Worm (Caenorhabditis elegans) whole organism, L3 larva: Measurements from ENCODE around the gene F13D12.10.

Experiments used
- R02D3.7 ChIP-seq: fragments of 150-350 bp; optimal IDR thresholded peaks from 2 replicates; lab custom pipeline; 2014; ENCODE audit warnings: missing biosample characterization, missing genetic modification characterization
- ZK546.5 ChIP-seq: sonication (generic microtip); optimal IDR thresholded peaks from 2 replicates; lab custom pipeline; 2017; ENCODE audit warnings: missing biosample characterization, missing genetic modification characterization
- aly-2 ChIP-seq: fragments of 150-350 bp; optimal IDR thresholded peaks from 2 replicates; lab custom pipeline; 2014; ENCODE audit warnings: missing biosample characterization, missing genetic modification characterization
- ama-1 ChIP-seq: fragments of 150-350 bp; optimal IDR thresholded peaks from 2 replicates; lab custom pipeline; 2018
- ceh-16 ChIP-seq: sonication (generic microtip); optimal IDR thresholded peaks from 2 replicates; lab custom pipeline; 2017; ENCODE audit warnings: missing biosample characterization, missing genetic modification characterization
- ceh-28 ChIP-seq: fragments of 150-350 bp; optimal IDR thresholded peaks from 2 replicates; lab custom pipeline; 2014; ENCODE audit warnings: missing biosample characterization, missing genetic modification reagents, missing genetic modification characterization
- ceh-82 ChIP-seq: fragments of 150-350 bp; optimal IDR thresholded peaks from 2 replicates; lab custom pipeline; 2014; ENCODE audit warnings: missing biosample characterization, missing genetic modification characterization
- ceh-9 ChIP-seq: sonication (generic microtip); optimal IDR thresholded peaks from 2 replicates; lab custom pipeline; 2018; ENCODE audit warnings: missing biosample characterization, missing genetic modification characterization
- daf-12 ChIP-seq: fragments of 150-350 bp; optimal IDR thresholded peaks from 2 replicates; lab custom pipeline; 2014; ENCODE audit warnings: missing biosample characterization, missing genetic modification reagents, missing genetic modification characterization
- egl-27 ChIP-seq: sonication (generic microtip); optimal IDR thresholded peaks from 4 replicates; lab custom pipeline; 2017; ENCODE audit warnings: missing biosample characterization, missing genetic modification reagents, missing genetic modification characterization
- egl-5 ChIP-seq: fragments of 150-350 bp; optimal IDR thresholded peaks from 2 replicates; lab custom pipeline; 2017; ENCODE audit warnings: missing biosample characterization, missing genetic modification reagents, missing genetic modification characterization, inconsistent platforms
- elt-1 ChIP-seq: fragments of 150-350 bp; optimal IDR thresholded peaks from 2 replicates; lab custom pipeline; 2014; ENCODE audit warnings: missing biosample characterization, missing genetic modification characterization
- elt-2 ChIP-seq: sonication (generic microtip); optimal IDR thresholded peaks from 2 replicates; lab custom pipeline; 2016; ENCODE audit warnings: missing genetic modification reagents, mild to moderate bottlenecking, missing genetic modification characterization, missing compliant biosample characterization
- elt-3 ChIP-seq, 3 experiments: fragments of 150-350 bp in 1 of 3; sonication (generic microtip) in 2 of 3; optimal IDR thresholded peaks; 2 replicates in 2 of 3; 4 replicates in 1 of 3; lab custom pipeline; 2014 to 2017; ENCODE audit warnings: missing biosample characterization in 3 of 3, missing genetic modification characterization in 3 of 3
- eor-1 ChIP-seq, 2 experiments: fragments of 150-350 bp; optimal IDR thresholded peaks; 2 replicates each; lab custom pipeline; 2014 to 2018; ENCODE audit warnings: missing biosample characterization in 2 of 2, missing genetic modification characterization in 2 of 2
- fkh-10 ChIP-seq: sonication (generic microtip); optimal IDR thresholded peaks from 2 replicates; lab custom pipeline; 2017; ENCODE audit warnings: missing biosample characterization, missing genetic modification reagents, missing genetic modification characterization
- fkh-2 ChIP-seq: fragments of 150-350 bp; optimal IDR thresholded peaks from 2 replicates; lab custom pipeline; 2014; ENCODE audit warnings: missing biosample characterization, missing genetic modification reagents, missing genetic modification characterization
- fos-1 ChIP-seq: fragments of 150-350 bp; optimal IDR thresholded peaks from 2 replicates; lab custom pipeline; 2014; ENCODE audit warnings: missing biosample characterization, missing genetic modification characterization
- hmg-11 ChIP-seq: sonication (generic microtip); optimal IDR thresholded peaks from 2 replicates; lab custom pipeline; 2016; ENCODE audit warnings: missing genetic modification characterization, missing compliant biosample characterization
- jun-1 ChIP-seq: fragments of 150-350 bp; optimal IDR thresholded peaks from 2 replicates; lab custom pipeline; 2014; ENCODE audit warnings: missing biosample characterization, missing genetic modification reagents, missing genetic modification characterization
- lin-15B ChIP-seq: fragments of 150-350 bp; optimal IDR thresholded peaks from 2 replicates; lab custom pipeline; 2014; ENCODE audit warnings: missing biosample characterization, missing genetic modification characterization
- lin-39 ChIP-seq: fragments of 150-350 bp; optimal IDR thresholded peaks from 2 replicates; lab custom pipeline; 2018; ENCODE audit warnings: missing biosample characterization, missing genetic modification reagents, missing genetic modification characterization
- lsy-12 ChIP-seq: sonication (generic microtip); optimal IDR thresholded peaks from 2 replicates; lab custom pipeline; 2016; ENCODE audit warnings: mild to moderate bottlenecking, missing genetic modification characterization, missing compliant biosample characterization
- mdl-1 ChIP-seq: fragments of 150-350 bp; optimal IDR thresholded peaks from 2 replicates; lab custom pipeline; 2014; ENCODE audit warnings: missing biosample characterization, missing genetic modification characterization
- mml-1 ChIP-seq: fragments of 150-350 bp; sonication (generic microtip); optimal IDR thresholded peaks from 3 replicates; lab custom pipeline; 2014; ENCODE audit warnings: missing biosample characterization, missing genetic modification characterization
- nfya-1 ChIP-seq: sonication (generic microtip); optimal IDR thresholded peaks from 2 replicates; lab custom pipeline; 2017; ENCODE audit warnings: missing genetic modification characterization, mild to moderate bottlenecking, missing compliant biosample characterization, antibody characterized with exemption, moderate library complexity; ENCODE audit not compliant: insufficient read depth
- nhr-11 ChIP-seq: fragments of 150-350 bp; optimal IDR thresholded peaks from 2 replicates; lab custom pipeline; 2014; ENCODE audit warnings: missing biosample characterization, missing genetic modification characterization
- nhr-12 ChIP-seq: fragments of 150-350 bp; optimal IDR thresholded peaks from 2 replicates; lab custom pipeline; 2014; ENCODE audit warnings: missing biosample characterization, missing genetic modification characterization
- nhr-23 ChIP-seq: fragments of 150-350 bp; optimal IDR thresholded peaks from 2 replicates; lab custom pipeline; 2014; ENCODE audit warnings: missing biosample characterization, missing genetic modification reagents, missing genetic modification characterization
- nhr-237 ChIP-seq: fragments of 150-350 bp; optimal IDR thresholded peaks from 2 replicates; lab custom pipeline; 2014; ENCODE audit warnings: missing biosample characterization, missing genetic modification characterization
- nhr-25 ChIP-seq: sonication (generic microtip); optimal IDR thresholded peaks from 2 replicates; lab custom pipeline; 2017; ENCODE audit warnings: missing biosample characterization, missing genetic modification characterization
- nhr-28 ChIP-seq: fragments of 150-350 bp; optimal IDR thresholded peaks from 2 replicates; lab custom pipeline; 2014; ENCODE audit warnings: missing biosample characterization, missing genetic modification characterization
- nhr-43 ChIP-seq: sonication (generic microtip); optimal IDR thresholded peaks from 2 replicates; lab custom pipeline; 2016; ENCODE audit warnings: mild to moderate bottlenecking, missing genetic modification characterization, missing compliant biosample characterization; ENCODE audit not compliant: poor library complexity, severe bottlenecking
- nhr-67 ChIP-seq: fragments of 150-350 bp; optimal IDR thresholded peaks from 2 replicates; lab custom pipeline; 2014; ENCODE audit warnings: missing biosample characterization, missing genetic modification characterization
- nhr-76 ChIP-seq: fragments of 150-350 bp; sonication (generic microtip); optimal IDR thresholded peaks from 5 replicates; lab custom pipeline; 2014; ENCODE audit warnings: missing biosample characterization, missing genetic modification characterization
- nhr-77 ChIP-seq: fragments of 150-350 bp; optimal IDR thresholded peaks from 2 replicates; lab custom pipeline; 2014; ENCODE audit warnings: missing biosample characterization, missing genetic modification characterization
- pha-4 ChIP-seq: fragments of 150-350 bp; optimal IDR thresholded peaks from 2 replicates; lab custom pipeline; 2014; ENCODE audit warnings: missing biosample characterization, missing genetic modification reagents, missing genetic modification characterization
- pqm-1 ChIP-seq: fragments of 150-350 bp; optimal IDR thresholded peaks from 2 replicates; lab custom pipeline; 2017; ENCODE audit warnings: missing biosample characterization, missing genetic modification characterization, inconsistent platforms
- sea-2 ChIP-seq: fragments of 150-350 bp; sonication (generic microtip); optimal IDR thresholded peaks from 4 replicates; lab custom pipeline; 2014; ENCODE audit warnings: missing biosample characterization, missing genetic modification reagents, missing genetic modification characterization
- skn-1 ChIP-seq: fragments of 150-350 bp; optimal IDR thresholded peaks from 2 replicates; lab custom pipeline; 2014; ENCODE audit warnings: missing biosample characterization, missing genetic modification characterization
- snpc-4 ChIP-seq: fragments of 150-350 bp; optimal IDR thresholded peaks from 2 replicates; lab custom pipeline; 2014; ENCODE audit warnings: missing biosample characterization, missing genetic modification characterization
- tbx-2 ChIP-seq: sonication (generic microtip); optimal IDR thresholded peaks from 2 replicates; lab custom pipeline; 2016; ENCODE audit warnings: mild to moderate bottlenecking, missing genetic modification characterization, missing compliant biosample characterization
- unc-39 ChIP-seq: sonication (generic microtip); optimal IDR thresholded peaks from 4 replicates; lab custom pipeline; 2017; ENCODE audit warnings: missing biosample characterization, missing genetic modification characterization
- unc-62 ChIP-seq: fragments of 150-350 bp; sonication (generic microtip); optimal IDR thresholded peaks from 4 replicates; lab custom pipeline; 2014; ENCODE audit warnings: missing biosample characterization, missing genetic modification reagents, missing genetic modification characterization
- zag-1 ChIP-seq: fragments of 150-350 bp; optimal IDR thresholded peaks from 2 replicates; lab custom pipeline; 2014; ENCODE audit warnings: missing biosample characterization, missing genetic modification characterization
- ztf-11 ChIP-seq: fragments of 150-350 bp; optimal IDR thresholded peaks from 2 replicates; lab custom pipeline; 2014; ENCODE audit warnings: missing biosample characterization, missing genetic modification characterization
- ztf-4 ChIP-seq: fragments of 150-350 bp; optimal IDR thresholded peaks from 2 replicates; lab custom pipeline; 2014; ENCODE audit warnings: missing biosample characterization, missing genetic modification characterization

The F13D12.10 gene

ce11 chrII:11751615-11752174, 38.1 kb downstream of the F13D12.10 start:
- TF ChIP-seq unc-62 (GFP tag; lab: Kevin White, UChicago) (peak; percentile 33), nhr-237 (no peak), snpc-4 (tag; lab: Kevin White, UChicago) (no peak), nfya-1 (peak; percentile 72), elt-1 (tag; lab: Kevin White, UChicago) (no peak), lin-15B (tag; lab: Kevin White, UChicago) (peak; percentile 29), sea-2 (GFP tag; lab: Kevin White, UChicago) (peak; percentile 56), hmg-11 (tag; lab: Kevin White, UChicago) (peak; percentile 68), nhr-67 (tag; lab: Kevin White, UChicago) (no peak), jun-1 (no peak), lin-39 (tag; lab: Kevin White, UChicago) (peak; percentile 52)

- no peak for TF ChIP-seq nfya-1
- peak; percentile 58 for TF ChIP-seq snpc-4 (tag; lab: Kevin White, UChicago)
Measured at ce11 chrII:11753186-11753585, 39.6 kb downstream of the F13D12.10 start.

- TF ChIP-seq nhr-77 (tag; lab: Kevin White, UChicago) (no peak), nhr-12 (no peak), nhr-43 (tag; lab: Kevin White, UChicago) (no peak), ama-1 (peak; percentile 100), pha-4 (tag; lab: Kevin White, UChicago) (peak; percentile 94), mdl-1 (tag; lab: Kevin White, UChicago) (no peak), skn-1 (no peak), hmg-11 (tag; lab: Kevin White, UChicago) (no peak), nhr-25 (tag; lab: Kevin White, UChicago) (peak; percentile 80), nhr-67 (tag; lab: Kevin White, UChicago) (no peak), fkh-10 (GFP tag; lab: Kevin White, UChicago) (no peak), unc-39 (no peak), daf-12 (tag; lab: Kevin White, UChicago) (no peak), ceh-9 (tag; lab: Kevin White, UChicago) (no peak), egl-27 (tag; lab: Kevin White, UChicago) (no peak), sea-2 (GFP tag; lab: Kevin White, UChicago) (no peak), ztf-11 (tag; lab: Kevin White, UChicago) (no peak), ztf-4 (tag; lab: Kevin White, UChicago) (peak; percentile 83), zag-1 (tag; lab: Kevin White, UChicago) (no peak), nhr-76 (tag; lab: Kevin White, UChicago) (no peak), lin-39 (tag; lab: Kevin White, UChicago) (peak; percentile 68), unc-62 (GFP tag; lab: Kevin White, UChicago) (no peak), aly-2 (tag; lab: Kevin White, UChicago) (no peak), egl-5 (no peak), R02D3.7 (tag; lab: Kevin White, UChicago) (no peak), fkh-2 (no peak), snpc-4 (tag; lab: Kevin White, UChicago) (peak; percentile 77), nhr-11 (no peak), eor-1 (tag; optimal IDR thresholded peaks at IDR 0.05; lab: Kevin White, UChicago) (peak in 1 of 2 experiments; percentile 11), nhr-23 (tag; lab: Kevin White, UChicago) (no peak), elt-2 (tag; lab: Kevin White, UChicago) (peak; percentile 29), pqm-1 (no peak), tbx-2 (tag; lab: Kevin White, UChicago) (peak; percentile 54), nhr-237 (no peak), ceh-16 (tag; lab: Kevin White, UChicago) (peak; percentile 67), elt-1 (tag; lab: Kevin White, UChicago) (no peak), ceh-82 (no peak), lsy-12 (tag; lab: Kevin White, UChicago) (no peak), mml-1 (tag; lab: Kevin White, UChicago) (no peak), ceh-28 (tag; lab: Kevin White, UChicago) (no peak), lin-15B (tag; lab: Kevin White, UChicago) (no peak), fos-1 (tag; lab: Kevin White, UChicago) (peak; percentile 65), nfya-1 (peak; percentile 83), nhr-28 (tag; lab: Kevin White, UChicago) (no peak), ZK546.5 (no peak), jun-1 (no peak), elt-3 (tag; optimal IDR thresholded peaks at IDR 0.05; lab: Kevin White, UChicago) (no peak)
Measured at ce11 chrII:11756684-11757107, 43.1 kb downstream of the F13D12.10 start.
